Worm (Caenorhabditis elegans) whole organism, midembryonic: ENCODE results near the gene rfs-1.

ENCODE experiments used
- T22C8.4 ChIP-seq: fragments of 200-800 bp; sonication (Bioruptor generic); IDR thresholded peaks from 2 replicates; pipeline ENCODE4 v1.3.6; 2022; ENCODE audit warnings: missing genetic modification characterization, missing compliant biosample characterization
- cog-1 ChIP-seq: sonication (generic microtip); optimal IDR thresholded peaks from 2 replicates; lab custom pipeline; 2016; ENCODE audit warnings: missing genetic modification characterization, missing compliant biosample characterization
- flt-1 ChIP-seq: fragments of 200-800 bp; sonication (Bioruptor generic); IDR thresholded peaks from 2 replicates; pipeline ENCODE4 v1.3.6; 2022; ENCODE audit warnings: missing genetic modification characterization, missing compliant biosample characterization
- klf-2 ChIP-seq: fragments of 200-800 bp; sonication (Bioruptor generic); conservative IDR thresholded peaks from 2 replicates; pipeline ENCODE4 v1.3.6; 2022; ENCODE audit warnings: missing genetic modification reagents, missing genetic modification characterization, missing compliant biosample characterization
- med-1 ChIP-seq: sonication (generic microtip); optimal IDR thresholded peaks from 2 replicates; lab custom pipeline; 2017; ENCODE audit warnings: missing genetic modification characterization, mild to moderate bottlenecking, missing compliant biosample characterization, antibody characterized with exemption, missing genetic modification reagents; ENCODE audit not compliant: insufficient read depth
- ref-1 ChIP-seq: fragments of 200-800 bp; sonication (Bioruptor generic); conservative IDR thresholded peaks from 2 replicates; pipeline ENCODE4 v1.3.6; 2022; ENCODE audit warnings: missing genetic modification reagents, missing genetic modification characterization, missing compliant biosample characterization
- tab-1 ChIP-seq: fragments of 200-800 bp; sonication (Bioruptor generic); IDR thresholded peaks from 2 replicates; pipeline ENCODE4 v1.3.6; 2022; ENCODE audit warnings: missing genetic modification characterization, missing compliant biosample characterization
- ztf-23 ChIP-seq: fragments of 200-800 bp; sonication (Bioruptor generic); IDR thresholded peaks from 2 replicates; pipeline ENCODE4 v1.3.6; 2022; ENCODE audit warnings: missing genetic modification reagents, missing genetic modification characterization, missing compliant biosample characterization
- ztf-29 ChIP-seq: fragments of 200-800 bp; sonication (Bioruptor generic); IDR thresholded peaks from 2 replicates; pipeline ENCODE4 v1.3.6; 2022; ENCODE audit warnings: missing genetic modification reagents, missing genetic modification characterization, missing compliant biosample characterization

The rfs-1 gene

ce11 chrIII:8226178-8226577, at the start of gene rfs-1:
TSS of gene rfs-1 (plus strand) at chrIII:8226478.
- TF ChIP-seq med-1 (GFP tag; lab: Kevin White, UChicago) (no peak), ztf-23 (GFP tag; lab: Robert Waterston, UW) (no peak), cog-1 (tag; lab: Kevin White, UChicago) (no peak), tab-1 (GFP tag; lab: Robert Waterston, UW) (no peak), ztf-29 (GFP tag; lab: Robert Waterston, UW) (no peak), klf-2 (GFP tag; lab: Robert Waterston, UW) (no peak), flt-1 (no peak), T22C8.4 (GFP tag; lab: Robert Waterston, UW) (no peak), ref-1 (GFP tag; lab: Robert Waterston, UW) (no peak)

- no peak for TF ChIP-seq klf-2 (GFP tag; lab: Robert Waterston, UW)
- TF ChIP-seq flt-1: no peak
- TF ChIP-seq T22C8.4 (GFP tag; lab: Robert Waterston, UW): no peak
- no peak for TF ChIP-seq tab-1 (GFP tag; lab: Robert Waterston, UW)
- no peak for TF ChIP-seq ref-1 (GFP tag; lab: Robert Waterston, UW)
- no peak for TF ChIP-seq cog-1 (tag; lab: Kevin White, UChicago)
Measured at ce11 chrIII:8178924-8179323, 47.4 kb upstream of the rfs-1 start, which contains the start of gene C50C3.5. TSS of gene C50C3.5 (plus strand) at chrIII:8179224.

- TF ChIP-seq flt-1 (no peak), T22C8.4 (GFP tag; lab: Robert Waterston, UW) (no peak), ztf-29 (GFP tag; lab: Robert Waterston, UW) (no peak)
Measured at ce11 chrIII:8181581-8181980, 44.7 kb upstream of the rfs-1 start, which contains the start of gene spc-2. TSS of gene spc-2 (plus strand) at chrIII:8181881.

ce11 chrIII:8182573-8182972, 43.7 kb upstream of the rfs-1 start:
- TF ChIP-seq med-1 (GFP tag; lab: Kevin White, UChicago) (no peak), tab-1 (GFP tag; lab: Robert Waterston, UW) (no peak), T22C8.4 (GFP tag; lab: Robert Waterston, UW) (no peak), flt-1 (no peak), ztf-23 (GFP tag; lab: Robert Waterston, UW) (no peak), ref-1 (GFP tag; lab: Robert Waterston, UW) (no peak), cog-1 (tag; lab: Kevin White, UChicago) (no peak), klf-2 (GFP tag; lab: Robert Waterston, UW) (no peak), ztf-29 (GFP tag; lab: Robert Waterston, UW) (no peak)

- no peak for TF ChIP-seq ztf-29 (GFP tag; lab: Robert Waterston, UW)
- no peak for TF ChIP-seq tab-1 (GFP tag; lab: Robert Waterston, UW)
- TF ChIP-seq ztf-23 (GFP tag; lab: Robert Waterston, UW): no peak
- TF ChIP-seq cog-1 (tag; lab: Kevin White, UChicago): no peak
- no peak for TF ChIP-seq flt-1
- no peak for TF ChIP-seq med-1 (GFP tag; lab: Kevin White, UChicago)
- TF ChIP-seq ref-1 (GFP tag; lab: Robert Waterston, UW): no peak
- TF ChIP-seq T22C8.4 (GFP tag; lab: Robert Waterston, UW): no peak
- no peak for TF ChIP-seq klf-2 (GFP tag; lab: Robert Waterston, UW)
Measured at ce11 chrIII:8185130-8185529, 41.1 kb upstream of the rfs-1 start.

- TF ChIP-seq med-1 (GFP tag; lab: Kevin White, UChicago): no peak
- TF ChIP-seq flt-1: no peak
- TF ChIP-seq klf-2 (GFP tag; lab: Robert Waterston, UW): no peak
- no peak for TF ChIP-seq cog-1 (tag; lab: Kevin White, UChicago)
- no peak for TF ChIP-seq ztf-29 (GFP tag; lab: Robert Waterston, UW)
Measured at ce11 chrIII:8190505-8190904, 35.8 kb upstream of the rfs-1 start, which contains the start of gene C50C3.19. TSS of gene C50C3.19 (plus strand) at chrIII:8190805.

- TF ChIP-seq ref-1 (GFP tag; lab: Robert Waterston, UW): no peak
Measured at ce11 chrIII:8191695-8192094, 34.6 kb upstream of the rfs-1 start, which contains the start of gene C50C3.1. TSS of gene C50C3.1 (plus strand) at chrIII:8191995.

- TF ChIP-seq ztf-23 (GFP tag; lab: Robert Waterston, UW) (no peak), ref-1 (GFP tag; lab: Robert Waterston, UW) (no peak), ztf-29 (GFP tag; lab: Robert Waterston, UW) (no peak), T22C8.4 (GFP tag; lab: Robert Waterston, UW) (no peak), med-1 (GFP tag; lab: Kevin White, UChicago) (no peak), flt-1 (no peak), cog-1 (tag; lab: Kevin White, UChicago) (no peak), tab-1 (GFP tag; lab: Robert Waterston, UW) (no peak), klf-2 (GFP tag; lab: Robert Waterston, UW) (no peak)
Measured at ce11 chrIII:8199060-8199459, 27.2 kb upstream of the rfs-1 start.

ce11 chrIII:8201117-8201516, 25.2 kb upstream of the rfs-1 start, which contains the start of gene unc-36:
TSS of gene unc-36 (minus strand) at chrIII:8201217.
- TF ChIP-seq ztf-29 (GFP tag; lab: Robert Waterston, UW): no peak
- TF ChIP-seq T22C8.4 (GFP tag; lab: Robert Waterston, UW): no peak
- TF ChIP-seq ref-1 (GFP tag; lab: Robert Waterston, UW): no peak
- no peak for TF ChIP-seq klf-2 (GFP tag; lab: Robert Waterston, UW)
- TF ChIP-seq ztf-23 (GFP tag; lab: Robert Waterston, UW): no peak
- no peak for TF ChIP-seq cog-1 (tag; lab: Kevin White, UChicago)
- no peak for TF ChIP-seq med-1 (GFP tag; lab: Kevin White, UChicago)

ce11 chrIII:8201760-8202159, 24.5 kb upstream of the rfs-1 start:
- TF ChIP-seq ref-1 (GFP tag; lab: Robert Waterston, UW) (no peak), klf-2 (GFP tag; lab: Robert Waterston, UW) (no peak), flt-1 (no peak), med-1 (GFP tag; lab: Kevin White, UChicago) (no peak), ztf-23 (GFP tag; lab: Robert Waterston, UW) (no peak), ztf-29 (GFP tag; lab: Robert Waterston, UW) (no peak), tab-1 (GFP tag; lab: Robert Waterston, UW) (no peak), T22C8.4 (GFP tag; lab: Robert Waterston, UW) (no peak), cog-1 (tag; lab: Kevin White, UChicago) (no peak)
